Fruit fly (Drosophila melanogaster) whole organism, embryonic: ENCODE measurements around the gene Idua.

Experiments used
- B-H1 ChIP-seq: fragments of 200-800 bp; sonication (Bioruptor generic); IDR thresholded peaks from 3 replicates; pipeline ENCODE4 v1.3.6; 2022; ENCODE audit warnings: missing biosample characterization, missing genetic modification characterization
- BtbVII ChIP-seq: fragments of 200-800 bp; sonication (Bioruptor generic); optimal IDR thresholded peaks from 3 replicates; lab custom pipeline; 2017; ENCODE audit warnings: missing biosample characterization, mild to moderate bottlenecking, missing genetic modification characterization
- CG10366 ChIP-seq: fragments of 200-800 bp; sonication (Bioruptor generic); IDR thresholded peaks from 2 replicates; pipeline ENCODE4 v1.3.6; 2022; ENCODE audit warnings: missing biosample characterization, missing genetic modification characterization
- CG12744 ChIP-seq: fragments of 200-800 bp; sonication (Bioruptor generic); optimal IDR thresholded peaks from 2 replicates; lab custom pipeline; 2016; ENCODE audit warnings: missing biosample characterization, missing genetic modification characterization
- CG12769 ChIP-seq: fragments of 200-800 bp; sonication (Bioruptor generic); optimal IDR thresholded peaks from 2 replicates; lab custom pipeline; 2019; ENCODE audit warnings: missing biosample characterization, mild to moderate bottlenecking, missing genetic modification characterization, moderate library complexity
- CG16779 ChIP-seq: fragments of 200-800 bp; sonication (Bioruptor generic); IDR thresholded peaks from 2 replicates; pipeline ENCODE4 v1.3.6; 2022; ENCODE audit warnings: missing biosample characterization, missing genetic modification characterization
- CG17359 ChIP-seq: fragments of 200-800 bp; sonication (Bioruptor generic); optimal IDR thresholded peaks from 3 replicates; lab custom pipeline; 2018; ENCODE audit warnings: missing biosample characterization, mild to moderate bottlenecking, missing genetic modification characterization, moderate library complexity
- CG17568 ChIP-seq: fragments of 200-800 bp; sonication (Bioruptor generic); optimal IDR thresholded peaks from 2 replicates; lab custom pipeline; 2018; ENCODE audit warnings: missing biosample characterization, mild to moderate bottlenecking, missing genetic modification characterization, moderate library complexity
- CG17912 ChIP-seq: fragments of 200-800 bp; sonication (Bioruptor generic); optimal IDR thresholded peaks from 2 replicates; lab custom pipeline; 2018; ENCODE audit warnings: missing biosample characterization, mild to moderate bottlenecking, missing genetic modification characterization
- CG1832 ChIP-seq: fragments of 200-800 bp; sonication (Bioruptor generic); optimal IDR thresholded peaks from 2 replicates; lab custom pipeline; 2017; ENCODE audit warnings: missing biosample characterization, mild to moderate bottlenecking, missing genetic modification characterization, inconsistent platforms
- CG34224 ChIP-seq: fragments of 200-800 bp; sonication (Bioruptor generic); IDR thresholded peaks from 3 replicates; pipeline ENCODE4 v1.3.6; 2022; ENCODE audit warnings: missing biosample characterization, missing genetic modification characterization; ENCODE audit not compliant: partially characterized antibody
- CG4730 ChIP-seq: fragments of 200-800 bp; sonication (Bioruptor generic); IDR thresholded peaks from 2 replicates; pipeline ENCODE4 v1.3.6; 2022; ENCODE audit warnings: missing biosample characterization, missing genetic modification characterization
- CG6175 ChIP-seq: fragments of 200-800 bp; sonication (Bioruptor generic); IDR thresholded peaks from 3 replicates; pipeline ENCODE4 v1.3.6; 2022; ENCODE audit warnings: missing biosample characterization, missing genetic modification characterization
- CG7786 ChIP-seq: fragments of 200-800 bp; sonication (Bioruptor generic); optimal IDR thresholded peaks from 2 replicates; lab custom pipeline; 2016; ENCODE audit warnings: missing biosample characterization, missing genetic modification characterization
- CoRest ChIP-seq: fragments of 200-800 bp; sonication (Bioruptor generic); optimal IDR thresholded peaks from 3 replicates; lab custom pipeline; 2018; ENCODE audit warnings: missing biosample characterization, mild to moderate bottlenecking, missing genetic modification characterization, moderate library complexity
- Deaf1 ChIP-seq: fragments of 200-800 bp; optimal IDR thresholded peaks from 3 replicates; lab custom pipeline; 2019; ENCODE audit warnings: missing biosample characterization, mild to moderate bottlenecking, missing genetic modification characterization, moderate library complexity
- Doc3 ChIP-seq: fragments of 200-800 bp; sonication (Bioruptor generic); IDR thresholded peaks from 3 replicates; pipeline ENCODE4 v1.3.6; 2022; ENCODE audit warnings: missing biosample characterization, missing genetic modification characterization; ENCODE audit not compliant: partially characterized antibody
- HHEX ChIP-seq: fragments of 200-800 bp; sonication (Bioruptor generic); optimal IDR thresholded peaks from 3 replicates; lab custom pipeline; 2017; ENCODE audit warnings: missing biosample characterization, mild to moderate bottlenecking, missing genetic modification characterization, missing genetic modification reagents
- HLHmδ ChIP-seq: fragments of 200-800 bp; sonication (Bioruptor generic); optimal IDR thresholded peaks from 2 replicates; lab custom pipeline; 2018; ENCODE audit warnings: missing biosample characterization, mild to moderate bottlenecking, missing genetic modification characterization, moderate library complexity
- Hand ChIP-seq: fragments of 200-800 bp; sonication (Bioruptor generic); optimal IDR thresholded peaks from 2 replicates; lab custom pipeline; 2017; ENCODE audit warnings: mild to moderate bottlenecking, missing biosample characterization, missing genetic modification reagents, missing genetic modification characterization
- HmgD ChIP-seq: fragments of 200-800 bp; sonication (Bioruptor generic); optimal IDR thresholded peaks from 3 replicates; lab custom pipeline; 2016; ENCODE audit warnings: missing biosample characterization, missing genetic modification characterization
- Lim3 ChIP-seq: fragments of 200-800 bp; sonication (Bioruptor generic); IDR thresholded peaks from 2 replicates; pipeline ENCODE4 v1.3.6; 2022; ENCODE audit warnings: missing biosample characterization, missing genetic modification characterization
- Med ChIP-seq: fragments of 200-800 bp; sonication (Bioruptor generic); peaks from one replicate; lab custom pipeline; 2016; ENCODE audit warnings: missing biosample characterization, missing genetic modification characterization, mild to moderate bottlenecking, inconsistent platforms, moderate library complexity
- amos ChIP-seq: fragments of 200-800 bp; sonication (Bioruptor generic); IDR thresholded peaks from 2 replicates; pipeline ENCODE4 v1.3.6; 2022; ENCODE audit warnings: missing biosample characterization, missing genetic modification characterization; ENCODE audit not compliant: partially characterized antibody
- aop ChIP-seq: fragments of 200-800 bp; sonication (Bioruptor generic); IDR thresholded peaks from 2 replicates; pipeline ENCODE4 v1.3.6; 2022; ENCODE audit warnings: missing biosample characterization, missing genetic modification characterization
- bigmax ChIP-seq: fragments of 200-800 bp; sonication (Bioruptor generic); optimal IDR thresholded peaks from 2 replicates; lab custom pipeline; 2018; ENCODE audit warnings: missing biosample characterization, mild to moderate bottlenecking, missing genetic modification characterization
- cad ChIP-seq: fragments of >200 bp; optimal IDR thresholded peaks from 2 replicates; lab custom pipeline; 2017; ENCODE audit warnings: missing biosample characterization, missing genetic modification characterization
- cas ChIP-seq: fragments of 200-800 bp; sonication (Bioruptor generic); IDR thresholded peaks from 2 replicates; pipeline ENCODE4 v1.3.6; 2022; ENCODE audit warnings: missing biosample characterization, missing genetic modification characterization
- chn ChIP-seq: fragments of 200-800 bp; sonication (Bioruptor generic); optimal IDR thresholded peaks from 2 replicates; lab custom pipeline; 2016; ENCODE audit warnings: missing biosample characterization, missing genetic modification characterization
- crp ChIP-seq, 2 experiments: fragments of 200-800 bp; sonication (Bioruptor generic); optimal IDR thresholded peaks; 2 replicates in 1 of 2; 3 replicates in 1 of 2; lab custom pipeline; 2017; ENCODE audit warnings: missing biosample characterization in 2 of 2, missing genetic modification characterization in 2 of 2, mild to moderate bottlenecking in 1 of 2, moderate library complexity in 1 of 2
- ewg ChIP-seq: fragments of 200-800 bp; sonication (Bioruptor generic); optimal IDR thresholded peaks from 3 replicates; lab custom pipeline; 2017; ENCODE audit warnings: mild to moderate bottlenecking, missing biosample characterization, missing genetic modification reagents, missing genetic modification characterization
- fu2 ChIP-seq: fragments of 200-800 bp; sonication (Bioruptor generic); optimal IDR thresholded peaks from 2 replicates; lab custom pipeline; 2016; ENCODE audit warnings: missing biosample characterization, missing genetic modification characterization
- gce ChIP-seq: fragments of 200-800 bp; sonication (Bioruptor generic); IDR thresholded peaks from 3 replicates; pipeline ENCODE4 v1.3.6; 2022; ENCODE audit warnings: missing biosample characterization, missing genetic modification characterization
- gro ChIP-seq: fragments of 200-800 bp; sonication (Bioruptor generic); optimal IDR thresholded peaks from 2 replicates; lab custom pipeline; 2016; ENCODE audit warnings: missing biosample characterization, missing genetic modification characterization
- her ChIP-seq: fragments of 200-800 bp; sonication (Bioruptor generic); optimal IDR thresholded peaks from 2 replicates; lab custom pipeline; 2016; ENCODE audit warnings: missing biosample characterization, missing genetic modification characterization
- insv ChIP-seq, 2 experiments: fragments of 200-800 bp; sonication (Bioruptor generic); optimal IDR thresholded peaks; 3 replicates each; lab custom pipeline; 2016 to 2018; ENCODE audit warnings: missing biosample characterization in 2 of 2, missing genetic modification characterization in 2 of 2
- klu ChIP-seq: fragments of 200-800 bp; sonication (Bioruptor generic); IDR thresholded peaks from 2 replicates; pipeline ENCODE4 v1.3.6; 2022; ENCODE audit warnings: missing biosample characterization, missing genetic modification characterization
- kni ChIP-seq: fragments of 200-800 bp; sonication (Bioruptor generic); optimal IDR thresholded peaks from 3 replicates; lab custom pipeline; 2017; ENCODE audit warnings: mild to moderate bottlenecking, missing biosample characterization, missing genetic modification reagents, missing genetic modification characterization
- lbe ChIP-seq: fragments of 200-800 bp; sonication (Bioruptor generic); optimal IDR thresholded peaks from 2 replicates; lab custom pipeline; 2016; ENCODE audit warnings: missing biosample characterization, mild to moderate bottlenecking, missing genetic modification characterization
- lmd ChIP-seq: fragments of 200-800 bp; sonication (Bioruptor generic); IDR thresholded peaks from 2 replicates; pipeline ENCODE4 v1.3.6; 2022; ENCODE audit warnings: missing biosample characterization, missing genetic modification characterization
- nerfin-2 ChIP-seq: fragments of 200-800 bp; sonication (Bioruptor generic); IDR thresholded peaks from 2 replicates; pipeline ENCODE4 v1.3.6; 2022; ENCODE audit warnings: missing biosample characterization, missing genetic modification characterization; ENCODE audit not compliant: partially characterized antibody
- nmo ChIP-seq: fragments of 200-800 bp; sonication (Bioruptor generic); optimal IDR thresholded peaks from 2 replicates; lab custom pipeline; 2018; ENCODE audit warnings: missing biosample characterization, mild to moderate bottlenecking, missing genetic modification characterization, moderate library complexity
- phol ChIP-seq: fragments of 200-800 bp; sonication (Bioruptor generic); optimal IDR thresholded peaks from 3 replicates; lab custom pipeline; 2018; ENCODE audit warnings: missing biosample characterization, mild to moderate bottlenecking, missing genetic modification characterization, moderate library complexity
- sima ChIP-seq: fragments of 200-800 bp; sonication (Bioruptor generic); optimal IDR thresholded peaks from 2 replicates; lab custom pipeline; 2016; ENCODE audit warnings: missing biosample characterization, missing genetic modification characterization
- tin ChIP-seq: fragments of 200-800 bp; sonication (Bioruptor generic); optimal IDR thresholded peaks from 3 replicates; lab custom pipeline; 2016; ENCODE audit warnings: missing biosample characterization, missing genetic modification characterization
- tna ChIP-seq: fragments of 200-800 bp; sonication (Bioruptor generic); IDR thresholded peaks from 2 replicates; pipeline ENCODE4 v1.3.6; 2022; ENCODE audit warnings: missing biosample characterization, missing genetic modification characterization; ENCODE audit not compliant: partially characterized antibody
- toy ChIP-seq: fragments of 200-800 bp; sonication (Bioruptor generic); IDR thresholded peaks from 2 replicates; pipeline ENCODE4 v1.3.6; 2022; ENCODE audit warnings: missing biosample characterization, missing genetic modification characterization
- ttk ChIP-seq: fragments of 200-800 bp; sonication (Bioruptor generic); IDR thresholded peaks from 2 replicates; pipeline ENCODE4 v2.1.2; 2022; ENCODE audit warnings: missing biosample characterization, missing genetic modification characterization

The Idua gene

dm6 chr2L:11123499-11123898, 10.6 kb upstream of the Idua start, which contains the start of the genes Csl4 and Nup160 (continued):
- TF ChIP-seq CG34224 (peak; percentile 34; the same call in 1 of the 3 replicates), toy (GFP tag; lab: Robert Waterston, UW) (0 out of 2 replicates have a peak, but pooled peaks have one; percentile 33), lmd (GFP tag; lab: Robert Waterston, UW) (peak; percentile 70), Hand (GFP tag; lab: Kevin White, UChicago) (no peak), HmgD (GFP tag; lab: Kevin White, UChicago) (peak; percentile 73), CG17359 (peak; percentile 70), chn (GFP tag; lab: Kevin White, UChicago) (peak; percentile 85), ewg (GFP tag; lab: Kevin White, UChicago) (peak; percentile 64), cas (GFP tag; lab: Robert Waterston, UW) (peak; percentile 33; the same call in 1 of the 2 replicates), CG16779 (peak; percentile 61; the same call in 1 of the 2 replicates), CG4730 (GFP tag; lab: Robert Waterston, UW) (no peak; the same call in 1 of the 2 replicates), her (peak; percentile 84), Deaf1 (no peak), tin (GFP tag; lab: Kevin White, UChicago) (peak; percentile 86), amos (no peak), aop (no peak), lbe (GFP tag; lab: Kevin White, UChicago) (peak; percentile 72), CG10366 (GFP tag; lab: Robert Waterston, UW) (peak; percentile 76), BtbVII (GFP tag; lab: Kevin White, UChicago) (no peak), CG17568 (GFP tag; lab: Kevin White, UChicago) (no peak), crp (GFP tag; optimal IDR thresholded peaks at IDR 0.05; lab: Kevin White, UChicago) (peak in 1 of 2 experiments; percentile 49), gro (GFP tag; lab: Kevin White, UChicago) (peak; percentile 92), kni (GFP tag; lab: Kevin White, UChicago) (no peak), Lim3 (GFP tag; lab: Robert Waterston, UW) (no peak), klu (GFP tag; lab: Robert Waterston, UW) (0 out of 2 replicates have a peak, but pooled peaks have one; percentile 22), phol (peak; percentile 77), gce (GFP tag; lab: Robert Waterston, UW) (no peak), HLHmδ (no peak)

dm6 chr2L:11121614-11122013, 8.8 kb upstream of the Idua start, which contains the start of gene Dnaaf4:
Gene Dnaaf4, minus strand, starts transcription at chr2L:11121714.
- TF ChIP-seq nerfin-2 (GFP tag; lab: Robert Waterston, UW) (0 out of 2 replicates have a peak, but pooled peaks have one; percentile 23), ttk (GFP tag; lab: Robert Waterston, UW) (0 out of 2 replicates have a peak, but pooled peaks have one; percentile 12), CG17912 (GFP tag; lab: Kevin White, UChicago) (no peak), B-H1 (GFP tag; lab: Robert Waterston, UW) (no peak), HHEX (GFP tag; lab: Kevin White, UChicago) (no peak), CG12769 (tag; lab: Kevin White, UChicago) (no peak), CG1832 (GFP tag; lab: Kevin White, UChicago) (no peak), fu2 (GFP tag; lab: Kevin White, UChicago) (no peak), bigmax (GFP tag; lab: Kevin White, UChicago) (no peak), Doc3 (no peak), tna (GFP tag; lab: Robert Waterston, UW) (no peak), Hand (GFP tag; lab: Kevin White, UChicago) (no peak), CoRest (no peak), cad (no peak), CG12744 (GFP tag; lab: Kevin White, UChicago) (no peak), nmo (no peak), CG7786 (GFP tag; lab: Kevin White, UChicago) (no peak), Med (GFP tag; lab: Kevin White, UChicago) (peak; percentile 31), sima (no peak), CG6175 (no peak), insv (GFP tag; optimal IDR thresholded peaks at IDR 0.05; lab: Kevin White, UChicago) (no peak)
